Worm (Caenorhabditis elegans): ENCODE measurements around the gene F54G2.1.
A peak's percentile ranks its signal among the peaks of the same experiment; 100 is the strongest.

- TF ChIP-seq med-1 (GFP tag; optimal IDR thresholded peaks at IDR 0.05; ENCODE audit: insufficient read depth): no peak
- TF ChIP-seq ref-1 (GFP tag; conservative IDR thresholded peaks at IDR 0.05): no peak
- no peak for TF ChIP-seq ztf-23 (GFP tag; IDR thresholded peaks at IDR 0.05)
- no peak for TF ChIP-seq flt-1 (GFP tag; IDR thresholded peaks at IDR 0.05)
- TF ChIP-seq cog-1 (tag; optimal IDR thresholded peaks at IDR 0.05): no peak
- no peak for TF ChIP-seq ztf-29 (GFP tag; IDR thresholded peaks at IDR 0.05)
- TF ChIP-seq tab-1 (GFP tag; IDR thresholded peaks at IDR 0.05): no peak
- TF ChIP-seq T22C8.4 (GFP tag; IDR thresholded peaks at IDR 0.05): peak; percentile 8; the same call in 1 of the 2 replicates
These were observed 375 bp downstream of the F54G2.1 start for ce11 chrX:2663798-2664197.

Measured in whole organism, midembryonic.